Worm (Caenorhabditis elegans): ENCODE measurements around the gene C03E10.1.
"Not testable (repeated sequence)": the region's sequence is repeated elsewhere in the genome, so short reads cannot be mapped to it uniquely, and the experiment has no call there.

DNA sequence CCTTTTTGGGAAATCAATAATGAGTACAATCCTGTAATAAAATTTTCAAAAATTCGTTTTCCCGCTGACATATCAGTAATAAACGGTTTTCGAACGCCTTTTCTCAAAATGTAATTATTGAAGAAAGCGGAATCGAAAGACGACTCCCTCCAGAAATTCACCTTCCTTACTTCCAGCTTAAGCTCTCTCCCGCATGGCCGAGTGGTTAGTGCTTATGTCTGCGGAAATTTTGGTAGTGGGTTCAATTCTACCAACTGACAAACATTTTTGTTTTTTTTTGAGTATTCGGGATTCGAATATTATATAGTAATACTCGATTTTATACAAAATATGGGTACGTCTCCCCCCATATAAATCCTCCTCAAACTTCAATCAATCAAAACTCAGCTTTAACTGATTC is 40.8 kb downstream of the C03E10.1 start:
- not testable (repeated sequence) for TF ChIP-seq hmbx-1 (tag; optimal IDR thresholded peaks at IDR 0.05); scrt-1 (GFP tag; IDR thresholded peaks at IDR 0.05); pes-1 (GFP tag; IDR thresholded peaks at IDR 0.05); sea-1 (GFP tag; conservative IDR thresholded peaks at IDR 0.05); ama-1 (optimal IDR thresholded peaks at IDR 0.05); F13C5.2 (tag; optimal IDR thresholded peaks at IDR 0.05)
